Fruit fly (Drosophila melanogaster): ENCODE measurements around the gene PICK1.

The PICK1 gene

DNA sequence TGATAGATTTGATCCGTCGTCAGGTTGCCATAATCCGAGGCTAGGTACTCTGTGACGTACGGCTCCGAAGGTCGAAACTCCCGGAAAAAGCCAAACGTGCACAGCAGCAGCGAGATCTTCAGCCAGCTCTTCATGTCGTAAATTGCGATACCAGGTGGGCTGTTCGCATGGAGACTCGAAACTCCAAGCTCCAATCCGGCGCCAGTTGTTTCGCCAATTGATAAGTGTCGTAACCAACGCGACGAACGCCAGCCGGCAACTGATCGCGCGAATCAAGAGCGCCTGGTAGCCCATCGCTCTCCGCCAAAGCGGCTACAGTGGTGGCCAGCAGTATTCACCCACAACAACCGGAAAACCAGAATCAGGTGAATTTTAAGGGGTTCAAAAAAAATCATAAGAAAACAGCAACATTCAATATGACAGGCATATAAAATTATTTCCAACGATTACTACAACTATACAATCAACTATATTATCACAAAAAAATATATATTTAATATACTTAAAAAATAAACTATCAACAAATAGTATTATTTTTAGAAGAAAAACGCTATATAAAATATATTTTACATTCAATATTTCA, 5.6 kb downstream of the PICK1 start, which contains the start of gene CG17036 (continued):
- TF ChIP-seq CG15696 (tag; optimal IDR thresholded peaks at IDR 0.05) (no peak), Hr39 (optimal IDR thresholded peaks at IDR 0.05) (no peak), mam (GFP tag; optimal IDR thresholded peaks at IDR 0.05) (no peak), CG9932 (GFP tag; IDR thresholded peaks at IDR 0.05) (peak; percentile 40; the same call in 1 of the 2 replicates), btn (GFP tag; optimal IDR thresholded peaks at IDR 0.05) (no peak), HHEX (GFP tag; optimal IDR thresholded peaks at IDR 0.05) (peak; percentile 48), Pdp1 (GFP tag; optimal IDR thresholded peaks at IDR 0.05) (peak in 1 of 2 experiments; percentile 79), CG1024 (GFP tag; IDR thresholded peaks at IDR 0.05) (no peak), CG15011 (GFP tag; optimal IDR thresholded peaks at IDR 0.05) (peak; percentile 5), al (GFP tag; IDR thresholded peaks at IDR 0.05) (peak; percentile 36; the same call in 1 of the 2 replicates), ftz-f1 (GFP tag; optimal IDR thresholded peaks at IDR 0.05) (no peak), CTCF (GFP tag; optimal IDR thresholded peaks at IDR 0.05) (no peak), CG13123 (GFP tag; optimal IDR thresholded peaks at IDR 0.05) (no peak), CG10979 (tag; optimal IDR thresholded peaks at IDR 0.05) (no peak), CG15269 (tag; optimal IDR thresholded peaks at IDR 0.05) (peak; percentile 4), CG15514 (GFP tag; optimal IDR thresholded peaks at IDR 0.05) (peak; percentile 41), CG10431 (GFP tag; optimal IDR thresholded peaks at IDR 0.05) (no peak), scrt (GFP tag; optimal IDR thresholded peaks at IDR 0.05) (no peak), pfk (GFP tag; optimal IDR thresholded peaks at IDR 0.05) (no peak), Hand (GFP tag; optimal IDR thresholded peaks at IDR 0.05) (no peak), Dp (GFP tag; optimal IDR thresholded peaks at IDR 0.05) (no peak), HmgZ (tag; optimal IDR thresholded peaks at IDR 0.05) (no peak), fd64A (GFP tag; optimal IDR thresholded peaks at IDR 0.05) (no peak), Doc2 (GFP tag; IDR thresholded peaks at IDR 0.05) (no peak), pzg (GFP tag; optimal IDR thresholded peaks at IDR 0.05) (no peak), dpn (GFP tag; optimal IDR thresholded peaks at IDR 0.05) (peak in 1 of 2 experiments; percentile 16), sug (tag; optimal IDR thresholded peaks at IDR 0.05) (peak; percentile 18), jigr1 (GFP tag; IDR thresholded peaks at IDR 0.05) (no peak), CG12236 (GFP tag; optimal IDR thresholded peaks at IDR 0.05) (no peak), Hr78 (GFP tag; optimal IDR thresholded peaks at IDR 0.05) (no peak), dysf (GFP tag; IDR thresholded peaks at IDR 0.05) (peak; percentile 43; the same call in 1 of the 3 replicates), eve (GFP tag; optimal IDR thresholded peaks at IDR 0.05) (no peak), Dll (GFP tag; IDR thresholded peaks at IDR 0.05; ENCODE audit: partially characterized antibody) (no peak), CG2199 (GFP tag; IDR thresholded peaks at IDR 0.05) (no peak), tna (GFP tag; IDR thresholded peaks at IDR 0.05; ENCODE audit: partially characterized antibody) (no peak), grau (tag; optimal IDR thresholded peaks at IDR 0.05) (peak; percentile 43), HmgD (GFP tag; optimal IDR thresholded peaks at IDR 0.05) (no peak), Med (GFP tag) (peak; percentile 83), ranshi (GFP tag; IDR thresholded peaks at IDR 0.05) (no peak), CG2712 (tag; optimal IDR thresholded peaks at IDR 0.05) (peak; percentile 36), CG18011 (GFP tag; optimal IDR thresholded peaks at IDR 0.05) (no peak), D19B (GFP tag; optimal IDR thresholded peaks at IDR 0.05) (no peak), CG17802 (tag; optimal IDR thresholded peaks at IDR 0.05) (no peak), CG4424 (GFP tag; optimal IDR thresholded peaks at IDR 0.05) (no peak), CG13424 (tag; optimal IDR thresholded peaks at IDR 0.05) (peak; percentile 12), bcd (GFP tag; optimal IDR thresholded peaks at IDR 0.05) (peak; percentile 15), nerfin-2 (GFP tag; IDR thresholded peaks at IDR 0.05; ENCODE audit: partially characterized antibody) (no peak), CG12391 (tag; optimal IDR thresholded peaks at IDR 0.05) (peak; percentile 40), Jarid2 (GFP tag; optimal IDR thresholded peaks at IDR 0.05) (peak; percentile 8), Stat92E (GFP tag; optimal IDR thresholded peaks at IDR 0.05) (no peak)
